Worm (Caenorhabditis elegans) whole organism, early embryonic: ENCODE measurements around the gene C24H11.5.

Experiments
- F13C5.2 ChIP-seq: sonication (generic microtip); optimal IDR thresholded peaks from 2 replicates; lab custom pipeline; 2017; ENCODE audit warnings: mild to moderate bottlenecking, missing genetic modification characterization, inconsistent platforms, missing compliant biosample characterization
- aly-1 ChIP-seq: sonication (generic microtip); optimal IDR thresholded peaks from 2 replicates; lab custom pipeline; 2016; ENCODE audit warnings: missing genetic modification characterization, missing compliant biosample characterization
- ama-1 ChIP-seq: fragments of 150-350 bp; optimal IDR thresholded peaks from 2 replicates; lab custom pipeline; 2014
- ceh-13 ChIP-seq: fragments of 200-800 bp; sonication (Bioruptor generic); optimal IDR thresholded peaks from 2 replicates; lab custom pipeline; 2018; ENCODE audit warnings: mild to moderate bottlenecking, missing genetic modification characterization, missing compliant biosample characterization
- ceh-36 ChIP-seq: sonication (generic microtip); optimal IDR thresholded peaks from 2 replicates; lab custom pipeline; 2016; ENCODE audit warnings: missing genetic modification characterization, inconsistent platforms, missing compliant biosample characterization
- ets-7 ChIP-seq: sonication (generic microtip); optimal IDR thresholded peaks from 2 replicates; lab custom pipeline; 2016; ENCODE audit warnings: missing genotype, missing genetic modification characterization, missing compliant biosample characterization
- flt-1 ChIP-seq: fragments of 200-800 bp; sonication (Bioruptor generic); IDR thresholded peaks from 2 replicates; pipeline ENCODE4 v1.3.6; 2022; ENCODE audit warnings: missing genetic modification characterization, missing compliant biosample characterization
- hmg-4 ChIP-seq: fragments of 200-800 bp; sonication (Bioruptor generic); optimal IDR thresholded peaks from 2 replicates; lab custom pipeline; 2018; ENCODE audit warnings: mild to moderate bottlenecking, missing genetic modification characterization, missing compliant biosample characterization
- hnd-1 ChIP-seq: sonication (generic microtip); optimal IDR thresholded peaks from 2 replicates; lab custom pipeline; 2016; ENCODE audit warnings: missing genetic modification characterization, missing compliant biosample characterization
- pes-1 ChIP-seq: fragments of 200-800 bp; sonication (Bioruptor generic); IDR thresholded peaks from 2 replicates; pipeline ENCODE4 v1.3.6; 2022; ENCODE audit warnings: missing genetic modification reagents, missing genetic modification characterization, missing compliant biosample characterization
- sea-1 ChIP-seq: fragments of 200-800 bp; sonication (Bioruptor generic); conservative IDR thresholded peaks from 2 replicates; pipeline ENCODE4 v1.3.6; 2022; ENCODE audit warnings: missing genetic modification characterization, missing compliant biosample characterization
- tbx-11 ChIP-seq: fragments of 200-800 bp; sonication (Bioruptor generic); IDR thresholded peaks from 2 replicates; pipeline ENCODE4 v1.3.6; 2022; ENCODE audit warnings: missing genetic modification characterization, missing compliant biosample characterization
- tbx-37 ChIP-seq: fragments of 200-800 bp; sonication (Bioruptor generic); conservative IDR thresholded peaks from 2 replicates; pipeline ENCODE4 v1.3.6; 2022; ENCODE audit warnings: missing genetic modification reagents, missing genetic modification characterization, missing compliant biosample characterization
- tra-4 ChIP-seq: sonication (generic microtip); optimal IDR thresholded peaks from 2 replicates; lab custom pipeline; 2017; ENCODE audit warnings: missing genetic modification characterization, missing compliant biosample characterization

- no peak for TF ChIP-seq ets-7 (tag; lab: Kevin White, UChicago)
- no peak for TF ChIP-seq ama-1 (lab: Kevin White, UChicago)
- no peak for TF ChIP-seq aly-1 (tag; lab: Kevin White, UChicago)
- no peak for TF ChIP-seq ceh-13 (GFP tag; lab: Kevin White, UChicago)
- no peak for TF ChIP-seq flt-1 (GFP tag; lab: Robert Waterston, UW)
- no peak for TF ChIP-seq hmg-4 (GFP tag; lab: Kevin White, UChicago)
- TF ChIP-seq pes-1 (GFP tag; lab: Robert Waterston, UW): no peak
- TF ChIP-seq tbx-11 (GFP tag; lab: Robert Waterston, UW): no peak
- no peak for TF ChIP-seq tra-4
- TF ChIP-seq sea-1 (GFP tag; lab: Robert Waterston, UW): no peak
- TF ChIP-seq F13C5.2: no peak
- no peak for TF ChIP-seq tbx-37 (GFP tag; lab: Robert Waterston, UW)
- no peak for TF ChIP-seq hnd-1
- no peak for TF ChIP-seq ceh-36
Measured at ce11 chrIII:11829585-11830195, 49.7 kb downstream of the C24H11.5 start.
